Worm (Caenorhabditis elegans): ENCODE measurements around the gene fbxa-73.
A peak's percentile ranks its signal among the peaks of the same experiment; 100 is the strongest.

fbxa-73 gene

ce11 chrIII:2290222-2290938, 37.1 kb downstream of the fbxa-73 start:
- TF ChIP-seq B0261.1 (tag; optimal IDR thresholded peaks at IDR 0.05) (peak; percentile 62), tbp1 (GFP tag; optimal IDR thresholded peaks at IDR 0.05) (peak; percentile 82), rpc-1 (optimal IDR thresholded peaks at IDR 0.05) (peak; percentile 26), rpc-1 (tag; optimal IDR thresholded peaks at IDR 0.05) (peak; percentile 67), hmg-1.2 (GFP tag; IDR thresholded peaks at IDR 0.05) (peak; percentile 29; the same call in 1 of the 2 replicates), lsl-1 (GFP tag; optimal IDR thresholded peaks at IDR 0.05) (peak; percentile 7), lin-26 (GFP tag; IDR thresholded peaks at IDR 0.05) (peak; percentile 65; the same call in 1 of the 2 replicates), mcd-1 (GFP tag; IDR thresholded peaks at IDR 0.05) (0 out of 2 replicates have a peak, but pooled peaks have one; percentile 13)

ce11 chrIII:2291139-2291538, 37.9 kb downstream of the fbxa-73 start, which contains the start of gene fbxa-219:
TSS of gene fbxa-219 (plus strand) at chrIII:2291415.
- TF ChIP-seq cebp-1 (GFP tag; IDR thresholded peaks at IDR 0.05) (no peak), cebp-1 (tag; optimal IDR thresholded peaks at IDR 0.05) (peak; percentile 22), akir-1 (GFP tag; optimal IDR thresholded peaks at IDR 0.05) (no peak), nhr-80 (tag; optimal IDR thresholded peaks at IDR 0.05) (peak; percentile 35)

DNA sequence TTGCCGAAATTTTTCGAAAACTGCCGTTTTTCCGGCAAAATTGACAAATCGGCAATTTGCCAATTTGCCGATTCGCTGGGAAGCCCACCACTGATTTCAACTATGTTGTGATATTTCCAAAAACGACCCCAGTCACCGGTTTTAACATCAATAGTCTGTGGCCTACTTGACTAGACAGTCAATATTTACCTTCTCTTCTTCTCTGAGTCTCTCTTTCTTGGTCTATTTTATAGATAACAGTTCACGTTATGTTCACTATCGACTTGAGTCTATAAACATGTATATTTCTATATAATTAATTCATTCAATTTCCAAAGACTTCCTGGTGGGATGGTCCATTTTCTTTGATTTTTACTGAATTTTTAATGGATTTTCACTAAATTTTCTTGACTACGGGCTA, 41.5 kb downstream of the fbxa-73 start:
- TF ChIP-seq sdz-38 (tag; optimal IDR thresholded peaks at IDR 0.05) (no peak), ztf-22 (GFP tag; optimal IDR thresholded peaks at IDR 0.05) (no peak), nhr-80 (tag; optimal IDR thresholded peaks at IDR 0.05) (peak; percentile 30)

- TF ChIP-seq snpc-1.3 (tag; optimal IDR thresholded peaks at IDR 0.05; ENCODE audit: insufficient read depth) (no peak), tbp1 (GFP tag; optimal IDR thresholded peaks at IDR 0.05) (peak; percentile 85), sea-2 (GFP tag; IDR thresholded peaks at IDR 0.05) (no peak), ztf-26 (tag; optimal IDR thresholded peaks at IDR 0.05) (no peak), mcd-1 (GFP tag; IDR thresholded peaks at IDR 0.05) (no peak), lin-26 (GFP tag; IDR thresholded peaks at IDR 0.05) (0 out of 2 replicates have a peak, but pooled peaks have one; percentile 41), rpc-1 (optimal IDR thresholded peaks at IDR 0.05) (peak; percentile 32), rpc-1 (tag; optimal IDR thresholded peaks at IDR 0.05) (peak; percentile 73), B0261.1 (tag; optimal IDR thresholded peaks at IDR 0.05) (peak; percentile 43), lag-1 (GFP tag; IDR thresholded peaks at IDR 0.05) (no peak), K11D2.4 (GFP tag; IDR thresholded peaks at IDR 0.05) (no peak), ceh-91 (GFP tag; IDR thresholded peaks at IDR 0.05) (no peak), cebp-1 (GFP tag; IDR thresholded peaks at IDR 0.05) (no peak), cebp-1 (tag; optimal IDR thresholded peaks at IDR 0.05) (no peak), egl-18 (GFP tag; IDR thresholded peaks at IDR 0.05) (no peak), ceh-27 (GFP tag; optimal IDR thresholded peaks at IDR 0.05) (no peak), ekl-4 (GFP tag; IDR thresholded peaks at IDR 0.05) (no peak), ccch-3 (GFP tag; optimal IDR thresholded peaks at IDR 0.05) (no peak), aptf-3 (GFP tag; IDR thresholded peaks at IDR 0.05) (no peak), C06A6.2 (GFP tag; conservative IDR thresholded peaks at IDR 0.05) (no peak), D2030.7 (GFP tag; IDR thresholded peaks at IDR 0.05) (peak; percentile 25; the same call in 1 of the 2 replicates), T26A5.8 (tag; optimal IDR thresholded peaks at IDR 0.05) (no peak), die-1 (tag; optimal IDR thresholded peaks at IDR 0.05) (peak; percentile 47), attf-6 (GFP tag; IDR thresholded peaks at IDR 0.05) (no peak), zfh-2 (GFP tag; conservative IDR thresholded peaks at IDR 0.05) (no peak), ceh-40 (GFP tag; IDR thresholded peaks at IDR 0.05) (no peak), bed-1 (GFP tag; IDR thresholded peaks at IDR 0.05) (no peak), nhr-27 (tag; optimal IDR thresholded peaks at IDR 0.05) (no peak), nhr-120 (GFP tag; IDR thresholded peaks at IDR 0.05) (no peak), Y56A3A.18 (GFP tag; IDR thresholded peaks at IDR 0.05) (no peak), snpc-3.4 (tag; optimal IDR thresholded peaks at IDR 0.05) (no peak), F39B2.1 (GFP tag; IDR thresholded peaks at IDR 0.05) (no peak), egrh-3 (GFP tag; IDR thresholded peaks at IDR 0.05) (no peak)
Observed at ce11 chrIII:2304149-2304548, 50.9 kb downstream of the fbxa-73 start.
